Fruit fly (Drosophila melanogaster) whole organism, pupa: ENCODE data around the gene Ir7d.

Experiments
- CG12605 ChIP-seq: fragments of 200-800 bp; sonication (Bioruptor generic); IDR thresholded peaks from 2 replicates; pipeline ENCODE4 v1.3.6; 2022; ENCODE audit warnings: missing biosample characterization, missing genetic modification characterization
- CG15710 ChIP-seq: fragments of 200-800 bp; sonication (Bioruptor generic); optimal IDR thresholded peaks from 2 replicates; lab custom pipeline; 2018; ENCODE audit warnings: missing biosample characterization, mild to moderate bottlenecking, missing genetic modification characterization, moderate library complexity
- CG17806 ChIP-seq: fragments of 200-800 bp; sonication (Bioruptor generic); optimal IDR thresholded peaks from 2 replicates; lab custom pipeline; 2018; ENCODE audit warnings: missing biosample characterization, mild to moderate bottlenecking, missing genetic modification characterization, moderate library complexity
- CG4496 ChIP-seq: fragments of 200-800 bp; sonication (Bioruptor generic); IDR thresholded peaks from 3 replicates; pipeline ENCODE4 v1.3.6; 2022; ENCODE audit warnings: missing biosample characterization, missing genetic modification characterization
- CG8301 ChIP-seq: fragments of 200-800 bp; sonication (Bioruptor generic); optimal IDR thresholded peaks from 2 replicates; lab custom pipeline; 2018; ENCODE audit warnings: missing biosample characterization, mild to moderate bottlenecking, missing genetic modification characterization
- D1 ChIP-seq: fragments of 200-800 bp; sonication (Bioruptor generic); optimal IDR thresholded peaks from 2 replicates; lab custom pipeline; 2018; ENCODE audit warnings: missing biosample characterization, mild to moderate bottlenecking, missing genetic modification characterization, moderate library complexity
- Ets98B ChIP-seq: fragments of 200-800 bp; sonication (Bioruptor generic); IDR thresholded peaks from 2 replicates; pipeline ENCODE4 v1.3.6; 2022; ENCODE audit warnings: missing biosample characterization, missing genetic modification characterization
- Snoo ChIP-seq: fragments of 200-800 bp; sonication (Bioruptor generic); optimal IDR thresholded peaks from 3 replicates; lab custom pipeline; 2017; ENCODE audit warnings: missing biosample characterization, mild to moderate bottlenecking, missing genetic modification characterization, inconsistent platforms
- gl ChIP-seq: fragments of 200-800 bp; sonication (Bioruptor generic); optimal IDR thresholded peaks from 2 replicates; lab custom pipeline; 2018; ENCODE audit warnings: missing biosample characterization, mild to moderate bottlenecking, missing genetic modification characterization

DNA sequence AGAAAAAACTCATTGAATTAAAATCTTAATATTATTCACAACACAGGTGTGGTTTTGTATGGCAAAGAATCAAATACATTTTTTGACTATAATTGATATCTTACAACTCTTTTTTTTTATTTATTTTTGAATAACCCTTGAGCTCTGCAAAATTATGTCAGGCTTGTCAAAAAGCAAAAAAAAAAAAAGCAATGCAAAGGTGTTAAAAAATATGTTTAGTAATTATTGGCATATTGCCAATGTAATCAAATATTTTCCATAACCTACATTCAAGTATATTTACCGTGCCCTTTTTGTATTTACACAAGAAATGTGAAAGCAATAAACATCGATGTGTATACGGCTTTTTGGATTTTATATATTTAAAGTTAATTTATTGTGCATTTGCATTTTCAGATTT is 4.5 kb downstream of the Ir7d start, which contains the start of gene Ir7c:
- no peak for TF ChIP-seq CG12605
- TF ChIP-seq CG17806 (tag; lab: Kevin White, UChicago) = no peak
- no peak for TF ChIP-seq CG8301 (tag; lab: Kevin White, UChicago)
- no peak for TF ChIP-seq Ets98B
- no peak for TF ChIP-seq CG4496 (GFP tag; lab: Robert Waterston, UW)
- no peak for TF ChIP-seq gl (tag; lab: Kevin White, UChicago)
- no peak for TF ChIP-seq CG15710 (tag; lab: Kevin White, UChicago)
- TF ChIP-seq Snoo (tag; lab: Kevin White, UChicago) = no peak
- TF ChIP-seq D1 (tag; lab: Kevin White, UChicago) = no peak
